Worm (Caenorhabditis elegans): ENCODE measurements around the gene flp-6.
A peak's percentile ranks its signal among the peaks of the same experiment; 100 is the strongest.

Gene flp-6

ce11 chrV:9489411-9489810 lies 17.6 kb downstream of the flp-6 start, which contains the start of gene K06A4.10:
TSS of gene K06A4.10 (minus strand) at chrV:9489800.
- peak; percentile 20 for TF ChIP-seq ets-4 (GFP tag; optimal IDR thresholded peaks at IDR 0.05)
- no peak for TF ChIP-seq cebp-1 (GFP tag; IDR thresholded peaks at IDR 0.05)
- peak; percentile 26 for TF ChIP-seq cebp-1 (tag; optimal IDR thresholded peaks at IDR 0.05)
- TF ChIP-seq nhr-80 (tag; optimal IDR thresholded peaks at IDR 0.05) = peak; percentile 63
- no peak for TF ChIP-seq nhr-27 (tag; optimal IDR thresholded peaks at IDR 0.05)
- TF ChIP-seq ztf-22 (GFP tag; optimal IDR thresholded peaks at IDR 0.05) = peak; percentile 9
- 0 out of 2 replicates have a peak, but pooled peaks have one; percentile 44 for TF ChIP-seq Y53G8AR.9 (GFP tag; conservative IDR thresholded peaks at IDR 0.05)
- no peak for TF ChIP-seq hlh-12 (tag; optimal IDR thresholded peaks at IDR 0.05)
- 0 out of 2 replicates have a peak, but pooled peaks have one; percentile 12 for TF ChIP-seq let-526 (GFP tag; IDR thresholded peaks at IDR 0.05)

- TF ChIP-seq ceh-100 (GFP tag; IDR thresholded peaks at IDR 0.05) = no peak
- peak; percentile 63 for TF ChIP-seq nhr-80 (tag; optimal IDR thresholded peaks at IDR 0.05)
Observed at ce11 chrV:9491440-9492160, 19.8 kb downstream of the flp-6 start, which contains the start of gene K06A4.7. TSS of gene K06A4.7 (minus strand) at chrV:9491490.

- TF ChIP-seq rec-8 (tag; optimal IDR thresholded peaks at IDR 0.05) (no peak), nhr-80 (tag; optimal IDR thresholded peaks at IDR 0.05) (peak; percentile 49)
Observed at ce11 chrV:9492460-9492859, 20.7 kb downstream of the flp-6 start.

ce11 chrV:9496742-9497141 lies 25.0 kb downstream of the flp-6 start, which contains the start of gene gsnl-1:
TSS of gene gsnl-1 (plus strand) at chrV:9497042.
- no peak for TF ChIP-seq hlh-12 (tag; optimal IDR thresholded peaks at IDR 0.05)
- no peak for TF ChIP-seq K12H6.12 (tag; optimal IDR thresholded peaks at IDR 0.05)
- no peak for TF ChIP-seq F23B12.7 (tag; optimal IDR thresholded peaks at IDR 0.05; ENCODE audit: insufficient read depth)
- no peak for TF ChIP-seq aptf-3 (GFP tag; IDR thresholded peaks at IDR 0.05)
- TF ChIP-seq F22D6.2 (tag; optimal IDR thresholded peaks at IDR 0.05) = no peak
- TF ChIP-seq egrh-3 (GFP tag; IDR thresholded peaks at IDR 0.05) = no peak
- TF ChIP-seq ztf-28 (GFP tag; IDR thresholded peaks at IDR 0.05) = no peak
- TF ChIP-seq mcd-1 (GFP tag; IDR thresholded peaks at IDR 0.05) = no peak
- TF ChIP-seq snpc-3.4 (tag; optimal IDR thresholded peaks at IDR 0.05) = no peak
- no peak for TF ChIP-seq Y56A3A.18 (GFP tag; IDR thresholded peaks at IDR 0.05)
- TF ChIP-seq lin-40 (tag; optimal IDR thresholded peaks at IDR 0.05) = no peak
- TF ChIP-seq D2030.7 (GFP tag; IDR thresholded peaks at IDR 0.05) = no peak
- TF ChIP-seq ztf-22 (GFP tag; optimal IDR thresholded peaks at IDR 0.05) = no peak
- TF ChIP-seq mxl-1 (tag; optimal IDR thresholded peaks at IDR 0.05) = no peak
- no peak for TF ChIP-seq ceh-40 (GFP tag; IDR thresholded peaks at IDR 0.05)

ce11 chrV:9499295-9499694 lies 27.5 kb downstream of the flp-6 start:
- TF ChIP-seq fkh-3 (tag; optimal IDR thresholded peaks at IDR 0.05) (no peak), somi-1 (GFP tag; optimal IDR thresholded peaks at IDR 0.05) (no peak), lsl-1 (GFP tag; optimal IDR thresholded peaks at IDR 0.05) (no peak)

ce11 chrV:9500826-9501451 lies 29.2 kb downstream of the flp-6 start, which contains the start of gene swt-5:
TSS of gene swt-5 (plus strand) at chrV:9501401.
- TF ChIP-seq F57C9.4 (tag; optimal IDR thresholded peaks at IDR 0.05) (no peak), T26A5.8 (tag; optimal IDR thresholded peaks at IDR 0.05) (no peak), lsl-1 (GFP tag; optimal IDR thresholded peaks at IDR 0.05) (no peak), lag-1 (GFP tag; IDR thresholded peaks at IDR 0.05) (no peak), madf-3 (GFP tag; IDR thresholded peaks at IDR 0.05) (no peak), gei-17 (GFP tag; optimal IDR thresholded peaks at IDR 0.05) (no peak), K11D2.4 (GFP tag; IDR thresholded peaks at IDR 0.05) (no peak), ztf-18 (tag; optimal IDR thresholded peaks at IDR 0.05) (no peak), cebp-2 (GFP tag; IDR thresholded peaks at IDR 0.05) (no peak), tlf-1 (GFP tag; optimal IDR thresholded peaks at IDR 0.05) (no peak), egrh-3 (GFP tag; IDR thresholded peaks at IDR 0.05) (no peak), ceh-27 (GFP tag; optimal IDR thresholded peaks at IDR 0.05) (no peak), F49E8.2 (tag; optimal IDR thresholded peaks at IDR 0.05; ENCODE audit: insufficient read depth) (no peak), pha-4 (tag; optimal IDR thresholded peaks at IDR 0.05) (no peak)
